Fruit fly (Drosophila melanogaster) whole organism, prepupa: ENCODE measurements around the gene CG33269.

Experiments used
- CG10631 ChIP-seq: fragments of 200-800 bp; sonication (Bioruptor generic); optimal IDR thresholded peaks from 2 replicates; lab custom pipeline; 2016; ENCODE audit warnings: missing biosample characterization, missing genetic modification characterization
- CG10669 ChIP-seq: fragments of 200-800 bp; sonication (Bioruptor generic); optimal IDR thresholded peaks from 3 replicates; lab custom pipeline; 2018; ENCODE audit warnings: missing biosample characterization, mild to moderate bottlenecking, missing genetic modification characterization, moderate library complexity
- CG11762 ChIP-seq: fragments of 200-800 bp; sonication (Bioruptor generic); optimal IDR thresholded peaks from 3 replicates; lab custom pipeline; 2016; ENCODE audit warnings: missing biosample characterization, missing genetic modification characterization; ENCODE audit not compliant: insufficient read depth
- CG11902 ChIP-seq: fragments of 200-800 bp; sonication (Bioruptor generic); optimal IDR thresholded peaks from 3 replicates; lab custom pipeline; 2016; ENCODE audit warnings: missing biosample characterization, missing genetic modification characterization
- CG1621 ChIP-seq: fragments of 200-800 bp; sonication (Bioruptor generic); optimal IDR thresholded peaks from 3 replicates; lab custom pipeline; 2018; ENCODE audit warnings: missing biosample characterization, mild to moderate bottlenecking, missing genetic modification characterization
- CG16779 ChIP-seq: fragments of 200-800 bp; sonication (Bioruptor generic); optimal IDR thresholded peaks from 3 replicates; lab custom pipeline; 2017; ENCODE audit warnings: missing biosample characterization, mild to moderate bottlenecking, missing genetic modification characterization
- CG3032 ChIP-seq: fragments of 200-800 bp; optimal IDR thresholded peaks from 2 replicates; lab custom pipeline; 2019; ENCODE audit warnings: missing biosample characterization, mild to moderate bottlenecking, missing genetic modification characterization, moderate library complexity
- CG31627 ChIP-seq: fragments of 200-800 bp; sonication (Bioruptor generic); optimal IDR thresholded peaks from 3 replicates; lab custom pipeline; 2016; ENCODE audit warnings: missing biosample characterization, missing genetic modification characterization
- CG32006 ChIP-seq: fragments of 200-800 bp; sonication (Bioruptor generic); optimal IDR thresholded peaks from 3 replicates; lab custom pipeline; 2017; ENCODE audit warnings: missing biosample characterization, mild to moderate bottlenecking, missing genetic modification characterization
- CG34406 ChIP-seq: fragments of 200-800 bp; sonication (Bioruptor generic); optimal IDR thresholded peaks from 3 replicates; lab custom pipeline; 2016; ENCODE audit warnings: missing biosample characterization, missing genetic modification characterization
- CG3919 ChIP-seq: fragments of 200-800 bp; sonication (Bioruptor generic); optimal IDR thresholded peaks from 3 replicates; lab custom pipeline; 2016; ENCODE audit warnings: missing biosample characterization, missing genetic modification characterization
- CG6163 ChIP-seq: fragments of 200-800 bp; sonication (Bioruptor generic); IDR thresholded peaks from 3 replicates; pipeline ENCODE4 v1.3.6; 2022; ENCODE audit warnings: missing biosample characterization, missing genetic modification characterization
- CG6792 ChIP-seq: fragments of 200-800 bp; sonication (Bioruptor generic); optimal IDR thresholded peaks from 3 replicates; lab custom pipeline; 2016; ENCODE audit warnings: missing biosample characterization, missing genetic modification characterization
- CG7368 ChIP-seq: fragments of 200-800 bp; sonication (Bioruptor generic); optimal IDR thresholded peaks from 3 replicates; lab custom pipeline; 2016; ENCODE audit warnings: missing biosample characterization, missing genetic modification characterization
- CG9139 ChIP-seq: fragments of 200-800 bp; sonication (Bioruptor generic); optimal IDR thresholded peaks from 3 replicates; lab custom pipeline; 2017; ENCODE audit warnings: missing biosample characterization, mild to moderate bottlenecking, missing genetic modification characterization
- Eip78C ChIP-seq: fragments of 200-800 bp; sonication (Bioruptor generic); peaks from one replicate; lab custom pipeline; 2016; ENCODE audit warnings: missing biosample characterization, missing genetic modification characterization
- Eip93F ChIP-seq: fragments of 200-800 bp; sonication (Bioruptor generic); optimal IDR thresholded peaks from 2 replicates; lab custom pipeline; 2016; ENCODE audit warnings: missing biosample characterization, mild to moderate bottlenecking, missing genetic modification characterization
- Ets96B ChIP-seq: fragments of 200-800 bp; optimal IDR thresholded peaks from 2 replicates; lab custom pipeline; 2019; ENCODE audit warnings: missing biosample characterization, mild to moderate bottlenecking, missing genetic modification characterization, moderate library complexity
- Hr38 ChIP-seq: sonication (Bioruptor generic); optimal IDR thresholded peaks from 2 replicates; lab custom pipeline; 2016; ENCODE audit warnings: missing biosample characterization, missing genetic modification characterization
- Lpt ChIP-seq: fragments of 200-800 bp; sonication (Bioruptor generic); optimal IDR thresholded peaks from 3 replicates; lab custom pipeline; 2016; ENCODE audit warnings: missing biosample characterization, missing genetic modification characterization
- Met ChIP-seq: fragments of 200-800 bp; sonication (Bioruptor generic); optimal IDR thresholded peaks from 3 replicates; lab custom pipeline; 2016; ENCODE audit warnings: missing biosample characterization, missing genetic modification characterization
- OdsH ChIP-seq: fragments of 200-800 bp; sonication (Bioruptor generic); optimal IDR thresholded peaks from 3 replicates; lab custom pipeline; 2016; ENCODE audit warnings: missing biosample characterization, missing genetic modification characterization
- Sox14 ChIP-seq: fragments of 200-800 bp; sonication (Bioruptor generic); optimal IDR thresholded peaks from 3 replicates; lab custom pipeline; 2016; ENCODE audit warnings: missing biosample characterization, missing genetic modification characterization
- dsx ChIP-seq: fragments of 200-800 bp; optimal IDR thresholded peaks from 3 replicates; lab custom pipeline; 2019; ENCODE audit warnings: missing biosample characterization, mild to moderate bottlenecking, missing genetic modification characterization, moderate library complexity; ENCODE audit not compliant: poor library complexity, severe bottlenecking
- esn ChIP-seq: fragments of 200-800 bp; sonication (Bioruptor generic); optimal IDR thresholded peaks from 2 replicates; lab custom pipeline; 2016; ENCODE audit warnings: missing biosample characterization, mild to moderate bottlenecking, missing genetic modification characterization, moderate library complexity
- fd85E ChIP-seq: fragments of 200-800 bp; sonication (Bioruptor generic); optimal IDR thresholded peaks from 3 replicates; lab custom pipeline; 2016; ENCODE audit warnings: missing biosample characterization, missing genetic modification characterization
- fkh ChIP-seq: fragments of 200-800 bp; sonication (Bioruptor generic); optimal IDR thresholded peaks from 3 replicates; lab custom pipeline; 2017; ENCODE audit warnings: missing biosample characterization, mild to moderate bottlenecking, missing genetic modification characterization, moderate library complexity
- lz ChIP-seq: fragments of 200-800 bp; sonication (Bioruptor generic); optimal IDR thresholded peaks from 3 replicates; lab custom pipeline; 2016; ENCODE audit warnings: missing biosample characterization, missing genetic modification characterization
- ss ChIP-seq, 2 experiments: fragments of 200-800 bp; sonication (Bioruptor generic); optimal IDR thresholded peaks; 2 replicates in 1 of 2; 3 replicates in 1 of 2; lab custom pipeline; 2017 to 2018; ENCODE audit warnings: mild to moderate bottlenecking in 2 of 2, missing biosample characterization in 2 of 2, missing genetic modification characterization in 2 of 2, moderate library complexity in 1 of 2
- svp ChIP-seq: fragments of 200-800 bp; sonication (Bioruptor generic); peaks from one replicate; lab custom pipeline; 2016; ENCODE audit warnings: missing biosample characterization, missing genetic modification characterization
- vri ChIP-seq: fragments of 200-800 bp; sonication (Bioruptor generic); optimal IDR thresholded peaks from 3 replicates; lab custom pipeline; 2016; ENCODE audit warnings: missing biosample characterization, mild to moderate bottlenecking, missing genetic modification characterization

The CG33269 gene

DNA sequence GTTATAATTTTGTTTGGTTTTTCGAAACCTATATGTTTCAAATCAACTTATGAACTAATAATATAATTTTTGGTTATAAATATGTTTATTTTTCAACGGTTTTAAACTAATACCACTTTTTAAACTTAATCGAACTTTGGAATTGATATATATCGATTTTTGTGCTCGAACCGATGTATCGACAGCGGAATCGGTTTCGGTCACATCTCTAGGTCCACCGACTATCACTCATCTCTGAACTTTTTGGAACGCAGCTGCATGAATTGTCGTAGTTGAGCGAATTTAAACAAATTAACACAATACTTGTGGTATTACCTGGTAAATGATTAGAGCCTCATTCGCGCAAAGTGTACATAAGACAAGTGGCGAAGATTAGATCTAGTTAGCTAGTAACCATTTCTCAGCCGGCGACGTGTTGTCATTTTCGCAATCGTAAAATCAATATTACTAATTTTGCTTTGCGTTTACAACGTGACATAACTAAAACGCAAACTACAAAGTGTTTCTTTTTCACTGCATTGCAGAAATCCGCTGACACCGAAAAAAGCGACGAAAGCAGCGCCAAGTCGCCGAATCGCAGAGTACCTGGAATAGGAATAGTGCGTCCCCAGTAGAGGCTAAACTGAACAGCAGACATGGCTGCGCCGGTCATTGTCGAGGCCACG, 46.0 kb upstream of the CG33269 start, which contains the start of gene Apt1 (continued):
- TF ChIP-seq CG3919 (GFP tag; lab: Kevin White, UChicago) (no peak), OdsH (GFP tag; lab: Kevin White, UChicago) (peak; percentile 4), CG9139 (no peak), dsx (GFP tag; lab: Kevin White, UChicago) (peak; percentile 11), fd85E (GFP tag; lab: Kevin White, UChicago) (no peak), CG11762 (no peak), CG16779 (tag; lab: Kevin White, UChicago) (no peak), Ets96B (tag; lab: Kevin White, UChicago) (no peak), CG1621 (tag; lab: Kevin White, UChicago) (no peak), CG10631 (no peak), esn (GFP tag; lab: Kevin White, UChicago) (peak; percentile 44), CG32006 (GFP tag; lab: Kevin White, UChicago) (no peak), CG3032 (tag; lab: Kevin White, UChicago) (peak; percentile 6), CG7368 (GFP tag; lab: Kevin White, UChicago) (no peak), ss (GFP tag; optimal IDR thresholded peaks at IDR 0.05; lab: Kevin White, UChicago) (peak; percentile 27 to 41)

dm6 chr3L:11626229-11626826, 44.3 kb upstream of the CG33269 start, which contains the start of gene PCID2:
Gene PCID2, plus strand, starts transcription at chr3L:11626441.
- TF ChIP-seq svp (GFP tag; lab: Kevin White, UChicago), result peak; percentile 82
- TF ChIP-seq Eip78C (GFP tag; lab: Kevin White, UChicago), result peak; percentile 16
- TF ChIP-seq CG6792, result no peak

dm6 chr3L:11625634-11626175, 43.7 kb upstream of the CG33269 start, which contains the start of gene CG6083:
Gene CG6083, minus strand, starts transcription at chr3L:11626125.
- TF ChIP-seq CG11902 (GFP tag; lab: Kevin White, UChicago), result no peak
- no peak for TF ChIP-seq Eip78C (GFP tag; lab: Kevin White, UChicago)
- TF ChIP-seq Ets96B (tag; lab: Kevin White, UChicago), result no peak
- TF ChIP-seq CG34406 (GFP tag; lab: Kevin White, UChicago), result no peak
- no peak for TF ChIP-seq Sox14 (GFP tag; lab: Kevin White, UChicago)
- TF ChIP-seq CG16779 (tag; lab: Kevin White, UChicago), result no peak
- TF ChIP-seq Eip93F (GFP tag; lab: Kevin White, UChicago), result no peak
- no peak for TF ChIP-seq dsx (GFP tag; lab: Kevin White, UChicago)
- TF ChIP-seq CG9139, result no peak
- TF ChIP-seq Hr38 (GFP tag; lab: Kevin White, UChicago), result no peak
- no peak for TF ChIP-seq CG31627 (GFP tag; lab: Kevin White, UChicago)
- TF ChIP-seq fkh (GFP tag; lab: Kevin White, UChicago), result no peak
- TF ChIP-seq CG32006 (GFP tag; lab: Kevin White, UChicago), result no peak
- no peak for TF ChIP-seq OdsH (GFP tag; lab: Kevin White, UChicago)
- TF ChIP-seq Lpt (GFP tag; lab: Kevin White, UChicago), result no peak
- no peak for TF ChIP-seq vri
- TF ChIP-seq Met (GFP tag; lab: Kevin White, UChicago), result no peak
- TF ChIP-seq lz (GFP tag; lab: Kevin White, UChicago), result no peak
- TF ChIP-seq CG6163 (GFP tag; lab: Robert Waterston, UW), result no peak
- no peak for TF ChIP-seq CG10669 (GFP tag; lab: Kevin White, UChicago)

DNA sequence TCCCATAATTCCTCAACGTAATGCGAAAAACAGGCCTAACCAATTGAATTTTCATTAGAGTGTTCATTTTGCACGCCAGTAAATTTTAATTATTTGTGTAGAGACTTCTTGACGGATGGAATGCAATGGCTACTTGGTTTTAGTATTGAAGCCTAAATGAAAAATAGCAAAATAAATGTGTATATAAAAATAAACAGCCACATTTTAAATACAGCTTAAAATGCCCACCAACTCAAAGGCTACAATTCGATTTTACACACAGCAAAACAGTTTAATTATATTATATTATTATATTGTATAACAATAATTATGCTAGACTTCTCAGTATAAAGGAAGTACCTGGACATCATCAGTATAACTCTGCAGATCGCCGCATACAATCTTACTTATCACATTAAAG, 42.3 kb upstream of the CG33269 start, which contains the start of gene Akr1B:
TSS of gene Akr1B (minus strand) at position 101 of the 400 bp plus-strand sequence.
- no peak for TF ChIP-seq CG31627 (GFP tag; lab: Kevin White, UChicago)
